Worm (Caenorhabditis elegans) whole organism, early embryonic: ENCODE data around the gene gtr-1.
A peak's percentile ranks its signal among the peaks of the same experiment; 100 is the strongest.

Experiments
- B0310.2 ChIP-seq: sonication (generic microtip); optimal IDR thresholded peaks from 2 replicates; lab custom pipeline; 2016; ENCODE audit warnings: mild to moderate bottlenecking, missing genetic modification characterization, missing compliant biosample characterization
- F13C5.2 ChIP-seq: sonication (generic microtip); optimal IDR thresholded peaks from 2 replicates; lab custom pipeline; 2017; ENCODE audit warnings: mild to moderate bottlenecking, missing genetic modification characterization, inconsistent platforms, missing compliant biosample characterization
- aly-1 ChIP-seq: sonication (generic microtip); optimal IDR thresholded peaks from 2 replicates; lab custom pipeline; 2016; ENCODE audit warnings: missing genetic modification characterization, missing compliant biosample characterization
- ama-1 ChIP-seq: fragments of 150-350 bp; optimal IDR thresholded peaks from 2 replicates; lab custom pipeline; 2014
- ceh-13 ChIP-seq: fragments of 200-800 bp; sonication (Bioruptor generic); optimal IDR thresholded peaks from 2 replicates; lab custom pipeline; 2018; ENCODE audit warnings: mild to moderate bottlenecking, missing genetic modification characterization, missing compliant biosample characterization
- ceh-36 ChIP-seq: sonication (generic microtip); optimal IDR thresholded peaks from 2 replicates; lab custom pipeline; 2016; ENCODE audit warnings: missing genetic modification characterization, inconsistent platforms, missing compliant biosample characterization
- ets-7 ChIP-seq: sonication (generic microtip); optimal IDR thresholded peaks from 2 replicates; lab custom pipeline; 2016; ENCODE audit warnings: missing genotype, missing genetic modification characterization, missing compliant biosample characterization
- flt-1 ChIP-seq: fragments of 200-800 bp; sonication (Bioruptor generic); IDR thresholded peaks from 2 replicates; pipeline ENCODE4 v1.3.6; 2022; ENCODE audit warnings: missing genetic modification characterization, missing compliant biosample characterization
- hmbx-1 ChIP-seq: sonication (generic microtip); optimal IDR thresholded peaks from 2 replicates; lab custom pipeline; 2016; ENCODE audit warnings: mild to moderate bottlenecking, missing genetic modification characterization, missing compliant biosample characterization
- hmg-4 ChIP-seq: fragments of 200-800 bp; sonication (Bioruptor generic); optimal IDR thresholded peaks from 2 replicates; lab custom pipeline; 2018; ENCODE audit warnings: mild to moderate bottlenecking, missing genetic modification characterization, missing compliant biosample characterization
- hnd-1 ChIP-seq: sonication (generic microtip); optimal IDR thresholded peaks from 2 replicates; lab custom pipeline; 2016; ENCODE audit warnings: missing genetic modification characterization, missing compliant biosample characterization
- pes-1 ChIP-seq: fragments of 200-800 bp; sonication (Bioruptor generic); IDR thresholded peaks from 2 replicates; pipeline ENCODE4 v1.3.6; 2022; ENCODE audit warnings: missing genetic modification reagents, missing genetic modification characterization, missing compliant biosample characterization
- scrt-1 ChIP-seq: fragments of 200-800 bp; sonication (Bioruptor generic); IDR thresholded peaks from 2 replicates; pipeline ENCODE4 v1.3.6; 2022; ENCODE audit warnings: missing genetic modification characterization, missing compliant biosample characterization
- sea-1 ChIP-seq: fragments of 200-800 bp; sonication (Bioruptor generic); conservative IDR thresholded peaks from 2 replicates; pipeline ENCODE4 v1.3.6; 2022; ENCODE audit warnings: missing genetic modification characterization, missing compliant biosample characterization
- tbx-11 ChIP-seq: fragments of 200-800 bp; sonication (Bioruptor generic); IDR thresholded peaks from 2 replicates; pipeline ENCODE4 v1.3.6; 2022; ENCODE audit warnings: missing genetic modification characterization, missing compliant biosample characterization
- tbx-37 ChIP-seq: fragments of 200-800 bp; sonication (Bioruptor generic); conservative IDR thresholded peaks from 2 replicates; pipeline ENCODE4 v1.3.6; 2022; ENCODE audit warnings: missing genetic modification reagents, missing genetic modification characterization, missing compliant biosample characterization
- tra-4 ChIP-seq: sonication (generic microtip); optimal IDR thresholded peaks from 2 replicates; lab custom pipeline; 2017; ENCODE audit warnings: missing genetic modification characterization, missing compliant biosample characterization

The gtr-1 gene

DNA sequence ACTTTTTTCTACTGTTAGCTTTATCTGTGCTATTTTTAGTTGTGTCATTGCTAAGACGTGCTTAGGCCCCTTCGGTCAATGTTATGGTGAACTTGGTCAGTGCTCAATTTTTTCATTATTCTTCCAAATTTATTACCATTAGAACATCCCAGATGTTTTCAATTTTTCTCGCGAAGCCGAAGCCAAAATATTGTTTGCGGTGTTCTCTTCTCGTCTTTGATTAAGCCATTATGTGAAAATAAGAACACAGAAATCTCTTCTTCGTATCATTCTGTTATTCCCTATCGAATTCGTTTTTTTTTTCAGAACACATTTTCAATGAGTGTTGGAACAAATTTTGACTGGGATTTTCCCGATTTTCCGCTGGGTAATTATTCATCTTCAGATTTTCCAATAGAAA, at the start of gene gtr-1:
Gene gtr-1 (plus strand): TSS at position 301 of the 400 bp plus-strand sequence.
- TF ChIP-seq tbx-37 (GFP tag; lab: Robert Waterston, UW) (no peak), tbx-11 (GFP tag; lab: Robert Waterston, UW) (no peak)

DNA sequence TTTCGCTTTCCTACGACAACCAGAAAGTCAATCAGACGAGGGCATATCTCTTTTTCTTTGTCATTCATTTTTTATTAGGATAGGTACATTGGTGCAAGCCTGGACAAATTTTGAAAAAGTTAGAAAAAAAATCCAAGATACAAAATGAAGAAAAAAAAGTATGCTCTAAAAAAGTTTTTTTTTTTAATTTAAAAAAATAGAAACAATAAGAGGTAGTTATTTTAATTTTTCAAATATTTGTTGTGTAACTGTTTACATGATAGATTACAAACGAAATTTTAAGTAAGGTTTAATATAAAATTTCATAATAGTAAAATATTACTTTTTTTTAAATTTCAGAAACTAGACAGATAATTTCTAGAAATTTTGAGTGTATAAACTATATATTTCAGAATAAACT, 42.9 kb upstream of the gtr-1 start, which contains the start of gene aex-3:
Gene aex-3 (minus strand): TSS at position 101 of the 400 bp plus-strand sequence.
- TF ChIP-seq pes-1 (GFP tag; lab: Robert Waterston, UW): no peak
- no peak for TF ChIP-seq hmg-4 (GFP tag; lab: Kevin White, UChicago)
- no peak for TF ChIP-seq sea-1 (GFP tag; lab: Robert Waterston, UW)
- TF ChIP-seq flt-1 (GFP tag; lab: Robert Waterston, UW): no peak
- TF ChIP-seq tbx-37 (GFP tag; lab: Robert Waterston, UW): no peak
- no peak for TF ChIP-seq ceh-36 (tag; lab: Kevin White, UChicago)
- no peak for TF ChIP-seq F13C5.2 (tag; lab: Kevin White, UChicago)

DNA sequence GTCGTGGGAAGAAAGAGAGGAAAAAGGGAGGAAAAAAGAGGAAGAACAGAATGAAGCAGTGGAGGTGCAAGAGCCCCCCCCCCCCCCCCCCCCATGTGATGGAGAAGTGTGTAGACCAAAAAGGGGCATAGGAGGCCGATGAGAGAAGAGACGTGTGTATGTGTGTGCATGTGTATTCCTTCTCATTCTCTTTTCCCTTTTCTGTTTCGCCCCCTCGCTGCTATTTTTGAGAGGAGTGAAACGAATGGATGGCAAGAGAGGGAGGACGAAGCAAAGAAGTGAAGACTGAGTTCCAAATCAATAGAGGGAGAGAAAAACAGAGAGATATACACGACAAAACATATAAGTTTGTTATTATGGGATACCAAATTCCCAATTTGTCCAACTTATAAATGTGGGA, 42.0 kb upstream of the gtr-1 start:
- TF ChIP-seq hmg-4 (GFP tag; lab: Kevin White, UChicago) (peak; percentile 65), tra-4 (no peak), F13C5.2 (tag; lab: Kevin White, UChicago) (peak; percentile 0)

DNA sequence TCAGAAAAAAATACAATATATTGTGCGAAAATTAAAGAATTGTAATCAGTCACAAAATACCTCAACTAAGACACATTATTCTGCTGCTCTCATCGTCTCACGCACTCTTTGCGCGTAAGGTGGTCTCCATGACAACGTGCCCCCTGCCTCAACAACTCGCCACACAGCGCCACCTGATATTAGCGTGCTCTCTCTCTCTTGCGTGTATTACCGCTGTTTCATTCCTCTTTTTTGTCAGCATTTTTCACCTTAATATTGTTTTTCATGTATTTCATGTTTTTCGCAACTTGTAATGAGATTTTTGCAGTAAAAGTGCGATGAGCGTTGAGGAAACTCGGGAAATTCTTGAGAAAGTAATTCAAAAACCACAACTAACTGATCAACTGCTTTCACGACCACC, 39.1 kb upstream of the gtr-1 start, which contains the start of gene dyf-11:
Gene dyf-11 (plus strand): TSS at position 301 of the 400 bp plus-strand sequence.
- TF ChIP-seq ama-1 (lab: Kevin White, UChicago) (no peak), hnd-1 (tag; lab: Kevin White, UChicago) (no peak), tra-4 (no peak), ets-7 (tag; lab: Kevin White, UChicago) (no peak), scrt-1 (no peak), F13C5.2 (tag; lab: Kevin White, UChicago) (no peak), ceh-36 (tag; lab: Kevin White, UChicago) (no peak)

DNA sequence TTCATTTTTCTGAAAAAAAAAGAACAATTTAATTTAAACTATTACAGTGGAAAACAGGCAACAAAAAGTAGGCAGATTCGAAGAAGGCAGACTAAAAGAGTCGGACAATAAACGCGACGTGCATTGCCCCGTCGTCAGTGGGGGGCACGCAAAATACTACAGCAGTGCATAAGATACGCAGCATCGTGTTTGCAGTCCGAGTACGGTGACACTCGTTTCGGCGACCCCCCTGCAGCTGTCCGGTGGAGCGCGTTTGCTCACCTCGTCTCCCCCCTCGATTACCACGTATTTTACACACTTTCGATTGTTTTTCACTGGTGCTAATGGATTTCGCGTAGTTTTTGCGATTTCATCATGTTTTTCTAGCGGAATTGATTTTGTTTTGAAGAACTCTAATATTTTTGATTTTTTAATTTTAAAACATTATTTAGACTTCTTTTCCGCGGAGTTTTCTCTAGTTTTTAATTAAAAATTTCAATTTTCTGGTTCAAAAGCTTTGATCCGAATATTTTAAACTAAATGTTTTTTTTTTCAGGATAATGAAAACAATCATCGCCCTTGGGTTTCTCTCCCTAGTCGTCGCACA, 34.4 kb upstream of the gtr-1 start, which contains the start of the genes trap-2 and ile-2:
Gene trap-2 (minus strand): TSS at position 9 of the 586 bp plus-strand sequence.
Gene ile-2 (plus strand): TSS at position 536 of the 586 bp plus-strand sequence.
- TF ChIP-seq flt-1 (GFP tag; lab: Robert Waterston, UW) (peak; percentile 57; the same call in 1 of the 2 replicates), pes-1 (GFP tag; lab: Robert Waterston, UW) (no peak; the same call in 1 of the 2 replicates), sea-1 (GFP tag; lab: Robert Waterston, UW) (peak; percentile 69; the same call in 1 of the 2 replicates), hmg-4 (GFP tag; lab: Kevin White, UChicago) (peak; percentile 78), aly-1 (tag; lab: Kevin White, UChicago) (no peak), F13C5.2 (tag; lab: Kevin White, UChicago) (peak; percentile 89), ets-7 (tag; lab: Kevin White, UChicago) (peak; percentile 37), tbx-11 (GFP tag; lab: Robert Waterston, UW) (no peak)

DNA sequence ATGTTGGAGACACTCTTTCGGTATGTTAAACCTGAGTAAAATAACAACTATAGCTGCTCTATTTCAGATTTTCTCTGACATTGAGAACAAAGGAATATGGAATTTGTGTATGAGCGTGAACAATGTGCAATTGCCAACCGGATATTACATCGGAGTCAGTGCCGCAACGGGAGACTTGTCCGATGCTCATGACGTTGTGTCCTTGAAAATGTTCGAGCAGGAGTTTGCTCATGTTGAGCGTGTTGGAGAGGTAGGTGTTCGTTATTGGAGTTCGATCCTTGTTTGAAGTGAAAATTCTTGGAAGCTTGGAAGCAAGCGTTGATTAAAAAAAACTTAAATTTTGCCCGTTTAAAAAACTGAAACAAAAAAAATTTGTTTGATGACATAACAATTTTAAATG, 33.0 kb upstream of the gtr-1 start:
- TF ChIP-seq aly-1 (tag; lab: Kevin White, UChicago): no peak
- TF ChIP-seq ceh-36 (tag; lab: Kevin White, UChicago): no peak
- TF ChIP-seq tra-4: no peak
- no peak for TF ChIP-seq hnd-1 (tag; lab: Kevin White, UChicago)
- no peak for TF ChIP-seq tbx-37 (GFP tag; lab: Robert Waterston, UW)
- TF ChIP-seq scrt-1: no peak
- no peak for TF ChIP-seq flt-1 (GFP tag; lab: Robert Waterston, UW)

DNA sequence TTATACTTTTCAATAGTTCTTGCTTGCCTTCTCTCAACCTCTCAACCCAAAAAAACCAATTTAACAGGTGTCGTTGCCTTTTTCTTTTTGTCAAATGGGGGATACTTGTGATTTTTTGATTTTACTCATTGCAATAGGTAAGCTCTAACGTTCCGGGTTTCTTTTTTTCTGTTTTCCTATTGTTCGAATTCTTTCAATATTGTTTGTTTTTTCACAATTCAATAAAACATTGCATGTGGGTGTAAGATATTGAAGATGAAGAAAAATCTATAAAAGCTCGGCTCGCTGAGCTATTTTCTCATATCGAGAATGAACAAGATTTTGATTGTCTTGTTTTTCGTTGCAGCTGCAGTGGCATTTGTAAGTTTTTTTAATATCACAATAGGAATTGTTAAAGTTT, 32.0 kb upstream of the gtr-1 start, which contains the start of gene T04G9.7:
Gene T04G9.7 (plus strand): TSS at position 301 of the 400 bp plus-strand sequence.
- TF ChIP-seq ceh-13 (GFP tag; lab: Kevin White, UChicago): no peak

DNA sequence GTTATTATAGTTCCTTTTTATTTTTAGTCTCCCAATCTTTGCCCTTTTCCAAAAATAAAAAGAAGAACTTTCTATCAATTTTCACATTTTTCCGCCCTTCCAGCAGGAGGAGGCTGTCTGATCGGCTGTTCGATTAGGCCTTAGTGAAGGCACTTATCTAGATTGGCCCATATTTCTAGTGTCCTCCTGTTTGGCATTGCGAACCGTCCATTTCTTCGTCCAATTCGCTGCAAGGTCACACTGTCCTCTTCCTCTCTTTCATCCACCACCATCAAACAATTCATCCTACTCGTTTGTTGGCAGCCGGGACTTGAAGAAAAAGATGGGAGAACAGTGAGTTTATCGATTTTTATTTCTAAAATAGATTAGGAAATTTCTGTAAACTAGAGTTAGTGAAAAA, 30.4 kb upstream of the gtr-1 start, which contains the start of gene T04G9.4:
Gene T04G9.4 (plus strand): TSS at position 293 of the 400 bp plus-strand sequence.
- TF ChIP-seq pes-1 (GFP tag; lab: Robert Waterston, UW) (no peak), tra-4 (no peak), flt-1 (GFP tag; lab: Robert Waterston, UW) (no peak), ets-7 (tag; lab: Kevin White, UChicago) (no peak), B0310.2 (tag; lab: Kevin White, UChicago) (no peak), ceh-13 (GFP tag; lab: Kevin White, UChicago) (no peak), tbx-37 (GFP tag; lab: Robert Waterston, UW) (no peak), hmbx-1 (tag; lab: Kevin White, UChicago) (no peak), tbx-11 (GFP tag; lab: Robert Waterston, UW) (no peak), aly-1 (tag; lab: Kevin White, UChicago) (no peak), ama-1 (lab: Kevin White, UChicago) (no peak), sea-1 (GFP tag; lab: Robert Waterston, UW) (no peak), hnd-1 (tag; lab: Kevin White, UChicago) (no peak), scrt-1 (no peak), ceh-36 (tag; lab: Kevin White, UChicago) (no peak), hmg-4 (GFP tag; lab: Kevin White, UChicago) (no peak), F13C5.2 (tag; lab: Kevin White, UChicago) (no peak)
